Worm (Caenorhabditis elegans) whole organism, late embryonic: ENCODE measurements around the gene ncx-8.

Experiments
- C38D4.7 ChIP-seq: fragments of 200-800 bp; sonication (Bioruptor generic); optimal IDR thresholded peaks from 2 replicates; lab custom pipeline; 2018; ENCODE audit warnings: mild to moderate bottlenecking, missing genetic modification characterization, moderate library complexity, missing compliant biosample characterization
- K09A11.1 ChIP-seq: sonication (generic microtip); optimal IDR thresholded peaks from 2 replicates; lab custom pipeline; 2017; ENCODE audit warnings: antibody characterized with exemption, mild to moderate bottlenecking, missing genetic modification characterization, missing compliant biosample characterization; ENCODE audit not compliant: insufficient read depth
- T23F11.4 ChIP-seq: fragments of 200-800 bp; sonication (Bioruptor generic); optimal IDR thresholded peaks from 2 replicates; lab custom pipeline; 2018; ENCODE audit warnings: mild to moderate bottlenecking, missing genetic modification characterization, missing compliant biosample characterization
- ahr-1 ChIP-seq: sonication (generic microtip); optimal IDR thresholded peaks from 2 replicates; lab custom pipeline; 2016; ENCODE audit warnings: missing genetic modification characterization, missing compliant biosample characterization
- ceh-14 ChIP-seq: sonication (generic microtip); optimal IDR thresholded peaks from 2 replicates; lab custom pipeline; 2016; ENCODE audit warnings: missing genotype, missing genetic modification characterization, missing compliant biosample characterization
- ceh-18 ChIP-seq: sonication (generic microtip); optimal IDR thresholded peaks from 2 replicates; lab custom pipeline; 2016; ENCODE audit warnings: missing genetic modification characterization, missing compliant biosample characterization
- ceh-19 ChIP-seq: fragments of 200-800 bp; sonication (Bioruptor generic); optimal IDR thresholded peaks from 2 replicates; lab custom pipeline; 2018; ENCODE audit warnings: mild to moderate bottlenecking, missing genetic modification characterization, missing compliant biosample characterization
- ceh-2 ChIP-seq: sonication (generic microtip); optimal IDR thresholded peaks from 2 replicates; lab custom pipeline; 2016; ENCODE audit warnings: missing genotype, missing genetic modification characterization, missing compliant biosample characterization
- ceh-22 ChIP-seq: sonication (generic microtip); optimal IDR thresholded peaks from 2 replicates; lab custom pipeline; 2017; ENCODE audit warnings: missing biosample characterization, missing genetic modification characterization
- ceh-48 ChIP-seq: sonication (generic microtip); optimal IDR thresholded peaks from 2 replicates; lab custom pipeline; 2016; ENCODE audit warnings: missing genetic modification characterization, inconsistent platforms, missing compliant biosample characterization
- ceh-6 ChIP-seq: fragments of 200-800 bp; sonication (Bioruptor generic); optimal IDR thresholded peaks from 2 replicates; lab custom pipeline; 2018; ENCODE audit warnings: mild to moderate bottlenecking, missing genetic modification characterization, missing compliant biosample characterization
- che-1 ChIP-seq: sonication (generic microtip); optimal IDR thresholded peaks from 2 replicates; lab custom pipeline; 2016; ENCODE audit warnings: mild to moderate bottlenecking, missing genetic modification characterization, missing compliant biosample characterization
- elt-2 ChIP-seq: sonication (generic microtip); optimal IDR thresholded peaks from 2 replicates; lab custom pipeline; 2016; ENCODE audit warnings: missing genetic modification reagents, missing genetic modification characterization, missing compliant biosample characterization
- ets-4 ChIP-seq: sonication (generic microtip); optimal IDR thresholded peaks from 2 replicates; lab custom pipeline; 2016; ENCODE audit warnings: missing genetic modification characterization, missing compliant biosample characterization
- fkh-6 ChIP-seq: sonication (generic microtip); optimal IDR thresholded peaks from 2 replicates; lab custom pipeline; 2016; ENCODE audit warnings: missing genetic modification characterization, missing compliant biosample characterization
- hlh-30 ChIP-seq: sonication (generic microtip); optimal IDR thresholded peaks from 2 replicates; lab custom pipeline; 2017; ENCODE audit warnings: antibody characterized with exemption, missing genetic modification characterization, missing compliant biosample characterization; ENCODE audit not compliant: insufficient read depth
- hlh-8 ChIP-seq: sonication (generic microtip); optimal IDR thresholded peaks from 2 replicates; lab custom pipeline; 2016; ENCODE audit warnings: missing genotype, missing genetic modification characterization, missing compliant biosample characterization
- npax-4 ChIP-seq: sonication (generic microtip); optimal IDR thresholded peaks from 2 replicates; lab custom pipeline; 2016; ENCODE audit warnings: missing genetic modification characterization, missing compliant biosample characterization
- pax-1 ChIP-seq: fragments of 150-350 bp; optimal IDR thresholded peaks from 2 replicates; lab custom pipeline; 2014; ENCODE audit warnings: missing biosample characterization, missing genetic modification characterization
- pha-2 ChIP-seq: sonication (generic microtip); optimal IDR thresholded peaks from 2 replicates; lab custom pipeline; 2017; ENCODE audit warnings: mild to moderate bottlenecking, missing genetic modification characterization, missing compliant biosample characterization
- pha-4 ChIP-seq: fragments of 150-350 bp; optimal IDR thresholded peaks from 2 replicates; lab custom pipeline; 2018; ENCODE audit warnings: missing biosample characterization, missing genetic modification reagents, missing genetic modification characterization
- sdc-2 ChIP-seq: sonication (generic microtip); optimal IDR thresholded peaks from 2 replicates; lab custom pipeline; 2016; ENCODE audit warnings: missing genotype, missing genetic modification characterization, missing compliant biosample characterization
- sox-4 ChIP-seq: sonication (generic microtip); optimal IDR thresholded peaks from 2 replicates; lab custom pipeline; 2017; ENCODE audit warnings: mild to moderate bottlenecking, missing genetic modification characterization, inconsistent platforms, missing compliant biosample characterization
- syd-9 ChIP-seq: sonication (generic microtip); optimal IDR thresholded peaks from 2 replicates; lab custom pipeline; 2016; ENCODE audit warnings: mild to moderate bottlenecking, missing genetic modification characterization, moderate library complexity, missing compliant biosample characterization
- tbx-7 ChIP-seq: sonication (generic microtip); optimal IDR thresholded peaks from 2 replicates; lab custom pipeline; 2016; ENCODE audit warnings: missing genotype, missing genetic modification characterization, missing compliant biosample characterization
- unc-3 ChIP-seq, 2 experiments: fragments of 200-800 bp in 1 of 2; sonication (Bioruptor generic) in 1 of 2; sonication (generic microtip) in 1 of 2; conservative IDR thresholded peaks in 1 of 2; optimal IDR thresholded peaks in 1 of 2; 2 replicates each; pipeline versions ENCODE4 v1.3.6 to Lab custom; 2016 to 2022; ENCODE audit warnings: missing compliant biosample characterization in 2 of 2, missing genetic modification characterization in 2 of 2, missing genetic modification reagents in 1 of 2
- unc-42 ChIP-seq: sonication (generic microtip); optimal IDR thresholded peaks from 2 replicates; lab custom pipeline; 2016; ENCODE audit warnings: missing genotype, missing genetic modification characterization, missing compliant biosample characterization
- unc-55 ChIP-seq: sonication (generic microtip); optimal IDR thresholded peaks from 2 replicates; lab custom pipeline; 2017; ENCODE audit warnings: missing biosample characterization, missing genetic modification reagents, missing genetic modification characterization
- unc-86 ChIP-seq: sonication (generic microtip); optimal IDR thresholded peaks from 2 replicates; lab custom pipeline; 2016; ENCODE audit warnings: missing genetic modification characterization, missing compliant biosample characterization
- zip-5 ChIP-seq: sonication (generic microtip); optimal IDR thresholded peaks from 2 replicates; lab custom pipeline; 2016; ENCODE audit warnings: missing genetic modification characterization, missing compliant biosample characterization
- ztf-16 ChIP-seq: sonication (generic microtip); optimal IDR thresholded peaks from 2 replicates; lab custom pipeline; 2017; ENCODE audit warnings: missing genetic modification characterization, missing compliant biosample characterization

Gene ncx-8

DNA sequence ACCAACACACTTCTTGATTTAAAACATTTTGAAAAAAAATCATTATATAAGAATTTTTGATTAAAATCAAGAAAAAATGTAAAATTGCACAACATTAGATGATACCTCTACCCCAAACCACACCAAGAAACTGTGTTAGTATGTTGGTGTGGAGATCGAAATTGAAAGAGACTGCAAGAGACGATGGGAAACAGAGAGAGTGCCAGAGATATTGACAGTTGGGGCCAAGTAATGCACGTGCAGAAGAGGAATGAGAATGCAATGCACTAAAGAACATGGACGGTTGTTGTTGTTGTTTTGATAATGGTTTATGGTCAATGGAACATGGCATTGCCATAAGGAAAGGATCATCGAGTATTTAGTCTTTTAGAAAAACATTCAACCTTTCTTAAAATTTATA lies 45.2 kb upstream of the ncx-8 start:
- no peak for TF ChIP-seq ets-4 (tag; lab: Kevin White, UChicago)
- no peak for TF ChIP-seq ceh-19
- no peak for TF ChIP-seq ztf-16 (tag; lab: Kevin White, UChicago)
- no peak for TF ChIP-seq syd-9 (tag; lab: Kevin White, UChicago)
- no peak for TF ChIP-seq ceh-48 (tag; lab: Kevin White, UChicago)
- TF ChIP-seq hlh-8 (tag; lab: Kevin White, UChicago), result no peak
- TF ChIP-seq npax-4 (tag; lab: Kevin White, UChicago), result no peak
- TF ChIP-seq ceh-6 (GFP tag; lab: Kevin White, UChicago), result no peak
- TF ChIP-seq sdc-2 (tag; lab: Kevin White, UChicago), result no peak
- no peak for TF ChIP-seq ceh-2 (tag; lab: Kevin White, UChicago)
- TF ChIP-seq pax-1, result no peak

DNA sequence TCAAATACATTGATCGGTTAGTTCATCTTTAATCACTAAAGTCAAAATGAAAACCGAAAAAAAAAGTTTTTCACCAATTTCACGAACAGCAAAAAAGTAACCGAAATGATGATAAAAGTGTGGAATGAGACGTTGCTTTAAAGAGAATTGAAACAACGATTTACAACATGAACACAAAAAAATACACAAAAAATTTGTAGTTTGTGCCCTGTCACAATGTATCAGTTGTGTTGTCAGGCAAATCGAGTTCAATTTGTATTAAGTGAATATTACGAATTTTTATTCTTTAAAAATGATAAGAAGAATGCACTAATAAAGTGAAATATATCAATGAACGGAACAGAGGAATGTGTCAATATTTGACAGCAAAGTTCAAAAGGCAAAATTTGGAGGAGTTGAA lies 44.8 kb upstream of the ncx-8 start:
- TF ChIP-seq unc-55 (GFP tag; lab: Kevin White, UChicago), result no peak
- no peak for TF ChIP-seq T23F11.4 (GFP tag; lab: Kevin White, UChicago)
- TF ChIP-seq elt-2 (tag; lab: Kevin White, UChicago), result no peak
- no peak for TF ChIP-seq ztf-16 (tag; lab: Kevin White, UChicago)
- no peak for TF ChIP-seq K09A11.1 (tag; lab: Kevin White, UChicago)
- no peak for TF ChIP-seq zip-5 (tag; lab: Kevin White, UChicago)
- no peak for TF ChIP-seq ceh-14 (tag; lab: Kevin White, UChicago)
- no peak for TF ChIP-seq ceh-2 (tag; lab: Kevin White, UChicago)
- no peak for TF ChIP-seq unc-42 (tag; lab: Kevin White, UChicago)
- no peak for TF ChIP-seq ceh-18 (tag; lab: Kevin White, UChicago)
- no peak for TF ChIP-seq fkh-6
- TF ChIP-seq C38D4.7, result no peak
- no peak for TF ChIP-seq hlh-30 (tag; lab: Kevin White, UChicago)
- TF ChIP-seq pha-4 (tag; lab: Kevin White, UChicago), result no peak
- TF ChIP-seq unc-3 (GFP tag; conservative IDR thresholded peaks at IDR 0.05; lab: Robert Waterston, UW), result no peak
- no peak for TF ChIP-seq unc-3 (tag; optimal IDR thresholded peaks at IDR 0.05; lab: Kevin White, UChicago)
- no peak for TF ChIP-seq che-1

DNA sequence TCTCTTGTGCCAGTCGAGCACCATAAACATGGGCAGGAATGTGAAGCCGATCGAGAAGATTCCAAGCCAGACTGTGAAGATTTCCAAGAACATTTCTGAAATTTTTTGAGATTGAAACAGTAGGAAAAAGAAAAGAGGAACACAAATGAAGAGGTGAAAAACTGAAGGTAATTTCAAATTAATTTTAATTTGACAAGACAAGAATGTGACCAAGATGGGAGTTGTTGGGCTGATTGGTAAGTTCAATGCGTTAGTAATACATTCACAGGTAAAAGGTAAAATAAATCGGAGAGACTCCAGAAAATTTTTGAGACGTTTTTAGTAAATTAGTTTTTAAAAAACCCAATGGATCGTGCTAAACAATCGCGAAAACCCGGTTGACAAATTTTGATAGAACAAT lies 43.7 kb upstream of the ncx-8 start, which contains the start of gene swt-7:
Gene swt-7 (minus strand): TSS at position 101 of the 400 bp plus-strand sequence.
- TF ChIP-seq sox-4 (tag; lab: Kevin White, UChicago) (no peak), tbx-7 (tag; lab: Kevin White, UChicago) (no peak), unc-86 (no peak)
- TF ChIP-seq, all 69 proteins: peak for 0

DNA sequence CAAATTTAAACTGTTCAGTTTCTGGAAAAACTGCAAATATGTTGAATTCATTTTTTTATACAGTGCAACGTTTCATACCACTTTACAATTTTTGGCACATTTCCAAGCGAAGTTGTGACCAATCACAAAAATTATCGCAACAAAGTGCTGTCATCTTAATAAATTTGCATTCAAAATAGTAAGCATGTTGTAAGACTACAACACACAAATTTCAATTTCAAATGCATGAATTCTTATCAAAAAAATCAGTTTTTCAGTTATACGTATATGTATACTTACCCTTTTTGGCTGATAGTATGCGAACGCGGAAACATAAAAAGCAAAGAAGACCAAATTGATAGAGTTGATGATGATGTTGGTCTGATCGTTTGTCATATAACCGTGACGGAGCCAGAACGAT lies 43.2 kb upstream of the ncx-8 start:
- TF ChIP-seq ceh-22 (tag; lab: Kevin White, UChicago) (no peak), pha-2 (tag; lab: Kevin White, UChicago) (no peak), ceh-48 (tag; lab: Kevin White, UChicago) (no peak)

DNA sequence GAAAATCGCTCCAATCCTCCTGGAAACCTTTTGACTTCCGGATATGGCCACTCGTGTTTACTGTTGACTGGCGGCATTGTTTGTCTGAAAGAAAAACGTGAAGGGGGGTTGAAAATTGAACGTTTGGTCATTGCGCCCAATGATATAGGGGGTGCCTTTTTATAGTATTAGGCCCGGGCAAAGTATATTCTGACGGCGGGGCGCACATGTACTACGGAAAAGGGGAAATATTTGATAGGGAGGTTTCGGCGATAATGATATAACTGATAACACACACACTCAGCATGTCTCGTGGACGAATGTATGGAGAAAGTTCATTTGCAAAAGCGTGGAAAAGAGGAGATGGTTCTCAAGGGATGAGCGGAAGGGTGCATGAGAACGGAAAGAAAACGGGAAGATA lies 40.6 kb upstream of the ncx-8 start, which contains the start of gene cpt-4:
Gene cpt-4 (minus strand): TSS at position 84 of the 400 bp plus-strand sequence.
- no peak for TF ChIP-seq tbx-7 (tag; lab: Kevin White, UChicago)
- peak; percentile 89 for TF ChIP-seq elt-2 (tag; lab: Kevin White, UChicago)

DNA sequence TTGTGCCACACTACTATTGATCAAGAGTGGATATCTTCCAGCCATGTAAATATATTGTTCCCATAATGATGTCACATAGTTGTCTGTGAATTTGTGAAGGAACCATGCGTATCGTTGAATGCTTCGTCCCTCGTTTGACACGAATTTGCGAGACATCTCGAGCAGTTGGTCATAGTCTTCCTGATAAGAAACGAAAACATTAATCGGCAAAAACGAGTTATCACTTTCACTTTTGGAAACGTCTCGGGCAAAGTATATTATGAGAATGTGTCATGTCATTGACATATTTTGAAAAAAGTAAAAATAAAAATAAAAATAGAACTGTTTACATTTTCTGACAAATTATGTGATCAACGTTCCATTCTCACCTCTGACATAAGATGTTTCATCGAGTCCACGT lies 39.4 kb upstream of the ncx-8 start:
- peak; percentile 18 for TF ChIP-seq elt-2 (tag; lab: Kevin White, UChicago)
- TF ChIP-seq K09A11.1 (tag; lab: Kevin White, UChicago), result no peak
- TF ChIP-seq ceh-22 (tag; lab: Kevin White, UChicago), result no peak
- no peak for TF ChIP-seq ahr-1 (tag; lab: Kevin White, UChicago)
- TF ChIP-seq, all 69 proteins: peak for 1
